Worm (Caenorhabditis elegans): Measurements from ENCODE around the gene srsx-18.

- TF ChIP-seq W03F9.2 (tag; optimal IDR thresholded peaks at IDR 0.05) (no peak), dao-5 (tag; optimal IDR thresholded peaks at IDR 0.05) (no peak)
These were observed 40.8 kb downstream of the srsx-18 start for ce11 chrV:5963092-5963491.

All from whole organism, L4/young adult.